Fruit fly (Drosophila melanogaster) whole organism: Measurements from ENCODE around the gene CG1637.

Experiments used
- CG8478 ChIP-seq: fragments of >200 bp; optimal IDR thresholded peaks from 2 replicates; lab custom pipeline; 2018; ENCODE audit warnings: inconsistent platforms
- Dll ChIP-seq: fragments of >200 bp; optimal IDR thresholded peaks from 2 replicates; lab custom pipeline; 2017
- EcR ChIP-seq, 2 experiments: fragments of >200 bp; optimal IDR thresholded peaks; 2 replicates each; lab custom pipeline; 2017; ENCODE audit warnings: missing biosample characterization in 2 of 2, missing genetic modification characterization in 2 of 2, missing genetic modification reagents in 2 of 2
- psq ChIP-seq: fragments of >200 bp; optimal IDR thresholded peaks from 2 replicates; lab custom pipeline; 2017
- usp ChIP-seq: fragments of >200 bp; optimal IDR thresholded peaks from 2 replicates; lab custom pipeline; 2017; ENCODE audit warnings: missing biosample characterization, missing genetic modification characterization, mixed read lengths

- no peak for TF ChIP-seq usp (GFP tag; lab: Kevin White, UChicago)
- TF ChIP-seq EcR (GFP tag; optimal IDR thresholded peaks at IDR 0.05; lab: Kevin White, UChicago), result no peak
- no peak for TF ChIP-seq Dll (lab: Kevin White, UChicago)
- no peak for TF ChIP-seq psq (lab: Kevin White, UChicago)
- no peak for TF ChIP-seq CG8478 (lab: Kevin White, UChicago)
Measured at dm6 chrX:10905047-10905446, 27.4 kb upstream of the CG1637 start.
